Worm (Caenorhabditis elegans): ENCODE measurements around the gene grd-1.

The grd-1 gene

ce11 chrX:11109200-11109599 is at the start of gene grd-1:
TSS of gene grd-1 (plus strand) at chrX:11109440.
- TF ChIP-seq tbx-2 (tag; optimal IDR thresholded peaks at IDR 0.05) (no peak), blmp-1 (tag; optimal IDR thresholded peaks at IDR 0.05) (peak; percentile 89)

ce11 chrX:11059744-11060143 is 49.5 kb upstream of the grd-1 start, which contains the start of gene lpr-6:
TSS of gene lpr-6 (plus strand) at chrX:11059994.
- TF ChIP-seq lin-39 (tag; optimal IDR thresholded peaks at IDR 0.05) = no peak
- no peak for TF ChIP-seq fkh-8 (tag; optimal IDR thresholded peaks at IDR 0.05)
- peak; percentile 57 for TF ChIP-seq blmp-1 (tag; optimal IDR thresholded peaks at IDR 0.05)

ce11 chrX:11060940-11061339 is 48.3 kb upstream of the grd-1 start:
- TF ChIP-seq Y116A8C.19 (tag; optimal IDR thresholded peaks at IDR 0.05; ENCODE audit: borderline replicate concordance) (no peak), elt-3 (tag; optimal IDR thresholded peaks at IDR 0.05) (peak in 1 of 6 experiments; percentile 21), unc-62 (GFP tag; optimal IDR thresholded peaks at IDR 0.05) (no peak), nhr-90 (tag; optimal IDR thresholded peaks at IDR 0.05; ENCODE audit: poor library complexity) (no peak), blmp-1 (tag; optimal IDR thresholded peaks at IDR 0.05) (peak; percentile 93)

ce11 chrX:11061904-11062303 is 47.3 kb upstream of the grd-1 start, which contains the start of gene lpr-5:
TSS of gene lpr-5 (plus strand) at chrX:11062123.
- TF ChIP-seq swsn-7 (tag; optimal IDR thresholded peaks at IDR 0.05) (no peak), blmp-1 (tag; optimal IDR thresholded peaks at IDR 0.05) (peak; percentile 96)

- TF ChIP-seq blmp-1 (tag; optimal IDR thresholded peaks at IDR 0.05) (peak; percentile 100), elt-3 (tag; optimal IDR thresholded peaks at IDR 0.05) (peak in 2 of 6 experiments; percentile 3 to 33), lin-13 (GFP tag; optimal IDR thresholded peaks at IDR 0.05) (no peak)
These were observed 44.4 kb upstream of the grd-1 start, which contains the start of gene lpr-4 for ce11 chrX:11064799-11065198. TSS of gene lpr-4 (plus strand) at chrX:11065126.

ce11 chrX:11067256-11067655 is 42.0 kb upstream of the grd-1 start:
- TF ChIP-seq blmp-1 (tag; optimal IDR thresholded peaks at IDR 0.05) (peak; percentile 98), aha-1 (tag; optimal IDR thresholded peaks at IDR 0.05) (no peak), zip-4 (GFP tag; optimal IDR thresholded peaks at IDR 0.05) (no peak)

ce11 chrX:11068334-11068733 is 40.9 kb upstream of the grd-1 start, which contains the start of gene apt-9:
TSS of gene apt-9 (plus strand) at chrX:11068527.
- TF ChIP-seq fkh-8 (tag; optimal IDR thresholded peaks at IDR 0.05) (peak; percentile 55), fkh-10 (GFP tag; optimal IDR thresholded peaks at IDR 0.05) (peak; percentile 56), lin-14 (GFP tag; optimal IDR thresholded peaks at IDR 0.05) (peak; percentile 82), grh-1 (GFP tag; IDR thresholded peaks at IDR 0.05) (no peak), egl-27 (tag; optimal IDR thresholded peaks at IDR 0.05) (no peak), swsn-7 (tag; optimal IDR thresholded peaks at IDR 0.05) (peak; percentile 1), ceh-82 (tag; optimal IDR thresholded peaks at IDR 0.05) (peak in 1 of 3 experiments; percentile 51)

ce11 chrX:11072701-11073100 is 36.5 kb upstream of the grd-1 start:
- TF ChIP-seq F16B12.6 (tag; optimal IDR thresholded peaks at IDR 0.05) = peak; percentile 77
- TF ChIP-seq efl-1 (optimal IDR thresholded peaks at IDR 0.05) = no peak
- TF ChIP-seq efl-1 (GFP tag; optimal IDR thresholded peaks at IDR 0.05 in 1 of 2) = peak in 1 of 2 experiments; percentile 59
- peak in 1 of 2 experiments; percentile 2 for TF ChIP-seq lsy-2 (tag; optimal IDR thresholded peaks at IDR 0.05)
- no peak for TF ChIP-seq fkh-10 (GFP tag; optimal IDR thresholded peaks at IDR 0.05)

ce11 chrX:11073358-11073757 is 35.9 kb upstream of the grd-1 start, which contains the start of gene W04G3.5:
TSS of gene W04G3.5 (plus strand) at chrX:11073658.
- TF ChIP-seq unc-130 (tag; optimal IDR thresholded peaks at IDR 0.05) = no peak
- no peak for TF ChIP-seq sup-37 (GFP tag; optimal IDR thresholded peaks at IDR 0.05)
- TF ChIP-seq elt-3 (tag; optimal IDR thresholded peaks at IDR 0.05) = no peak
- TF ChIP-seq mef-2 (tag; optimal IDR thresholded peaks at IDR 0.05) = no peak
- no peak for TF ChIP-seq elt-2 (tag; optimal IDR thresholded peaks at IDR 0.05)
- no peak for TF ChIP-seq ets-5 (GFP tag; IDR thresholded peaks at IDR 0.05)
- TF ChIP-seq nhr-20 (tag; optimal IDR thresholded peaks at IDR 0.05) = no peak
- no peak for TF ChIP-seq ces-1 (GFP tag; optimal IDR thresholded peaks at IDR 0.05)
- TF ChIP-seq nhr-12 (tag; optimal IDR thresholded peaks at IDR 0.05) = no peak
- TF ChIP-seq fkh-4 (tag; optimal IDR thresholded peaks at IDR 0.05; ENCODE audit: borderline replicate concordance) = no peak
- TF ChIP-seq irx-1 (tag; optimal IDR thresholded peaks at IDR 0.05) = no peak
- no peak for TF ChIP-seq blmp-1 (tag; optimal IDR thresholded peaks at IDR 0.05)
- no peak for TF ChIP-seq skn-1 (tag; optimal IDR thresholded peaks at IDR 0.05)
- no peak for TF ChIP-seq dpl-1 (GFP tag; optimal IDR thresholded peaks at IDR 0.05)
- TF ChIP-seq vab-15 (tag; optimal IDR thresholded peaks at IDR 0.05) = no peak
- no peak for TF ChIP-seq ceh-82 (tag; optimal IDR thresholded peaks at IDR 0.05)

Data from whole organism, L1 larva.